Fruit fly (Drosophila melanogaster): ENCODE measurements around the gene CG32727.

DNA sequence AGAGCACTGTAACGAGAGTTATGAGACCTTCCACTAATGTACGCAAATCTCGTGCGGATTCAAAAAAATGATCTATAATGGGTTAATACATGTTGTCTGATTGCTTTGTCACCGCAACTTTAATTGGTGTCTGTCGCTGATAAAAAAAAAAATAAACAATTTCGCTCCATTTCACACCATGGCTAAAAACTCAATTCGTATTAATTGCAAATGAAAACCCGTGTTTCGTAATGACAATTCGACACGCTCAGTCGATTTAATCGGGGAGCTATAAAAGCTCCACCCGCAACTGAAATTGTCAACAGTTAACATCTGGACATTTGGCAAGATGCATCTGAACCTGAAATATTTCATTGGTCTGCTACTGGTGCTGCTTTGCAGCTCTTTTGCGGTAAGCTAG, 44.9 kb downstream of the CG32727 start, which contains the start of gene CG11368:
- no peak for TF ChIP-seq Dif (GFP tag; optimal IDR thresholded peaks at IDR 0.05; ENCODE audit: partially characterized antibody)
- TF ChIP-seq Dfd (GFP tag; optimal IDR thresholded peaks at IDR 0.05) = no peak
- TF ChIP-seq Vsx2 (GFP tag; optimal IDR thresholded peaks at IDR 0.05; ENCODE audit: partially characterized antibody) = no peak
- TF ChIP-seq Myc (optimal IDR thresholded peaks at IDR 0.05) = no peak
- TF ChIP-seq ey (GFP tag; optimal IDR thresholded peaks at IDR 0.05) = no peak
- no peak for TF ChIP-seq woc (GFP tag; optimal IDR thresholded peaks at IDR 0.05)
- TF ChIP-seq sage (GFP tag; optimal IDR thresholded peaks at IDR 0.05) = no peak
- TF ChIP-seq Sp1 (GFP tag; optimal IDR thresholded peaks at IDR 0.05) = no peak
- TF ChIP-seq usp (GFP tag; optimal IDR thresholded peaks at IDR 0.05) = no peak
- no peak for TF ChIP-seq Hr78 (GFP tag; optimal IDR thresholded peaks at IDR 0.05)
- TF ChIP-seq h (GFP tag; optimal IDR thresholded peaks at IDR 0.05) = no peak
- TF ChIP-seq psq (GFP tag; optimal IDR thresholded peaks at IDR 0.05) = no peak
